Fruit fly (Drosophila melanogaster): ENCODE data around the gene CG43074.

Gene CG43074

dm6 chr3L:3517894-3518293 lies 33.4 kb upstream of the CG43074 start (continued):
- TF ChIP-seq H2.0 (GFP tag; IDR thresholded peaks at IDR 0.05) (peak; percentile 95), slou (GFP tag; optimal IDR thresholded peaks at IDR 0.05) (peak; percentile 23), schlank (tag; optimal IDR thresholded peaks at IDR 0.05) (peak; percentile 70), NK7.1 (GFP tag; optimal IDR thresholded peaks at IDR 0.05) (peak; percentile 81), CG4730 (GFP tag; IDR thresholded peaks at IDR 0.05) (peak; percentile 91), Awh (GFP tag; IDR thresholded peaks at IDR 0.05) (peak; percentile 95), CoRest (tag; optimal IDR thresholded peaks at IDR 0.05) (peak; percentile 92), CG8944 (GFP tag; optimal IDR thresholded peaks at IDR 0.05) (peak; percentile 90), jing (GFP tag; optimal IDR thresholded peaks at IDR 0.05) (peak; percentile 65), CG10979 (tag; optimal IDR thresholded peaks at IDR 0.05) (peak; percentile 83), bowl (GFP tag; IDR thresholded peaks at IDR 0.05) (peak; percentile 89), CG14050 (GFP tag; IDR thresholded peaks at IDR 0.05) (peak; percentile 96), Adf1 (GFP tag; IDR thresholded peaks at IDR 0.05) (peak; percentile 74), Hmr (GFP tag; optimal IDR thresholded peaks at IDR 0.05) (peak; percentile 87), CG8388 (GFP tag; optimal IDR thresholded peaks at IDR 0.05) (peak; percentile 83), insv (GFP tag; optimal IDR thresholded peaks at IDR 0.05) (peak in 1 of 2 experiments; percentile 17), Sry-δ (GFP tag; optimal IDR thresholded peaks at IDR 0.05) (peak; percentile 56), Rx (GFP tag; IDR thresholded peaks at IDR 0.05) (peak; percentile 71), CG34224 (GFP tag; IDR thresholded peaks at IDR 0.05; ENCODE audit: partially characterized antibody) (no peak), CG7556 (GFP tag; optimal IDR thresholded peaks at IDR 0.05) (peak; percentile 90), Oaz (GFP tag; IDR thresholded peaks at IDR 0.05) (peak; percentile 93), CG3838 (GFP tag; optimal IDR thresholded peaks at IDR 0.05) (peak; percentile 63), NFAT (GFP tag; IDR thresholded peaks at IDR 0.05) (peak; percentile 90; the same call in 1 of the 2 replicates), CG16779 (GFP tag; IDR thresholded peaks at IDR 0.05) (peak; percentile 79), caup (GFP tag; optimal IDR thresholded peaks at IDR 0.05; ENCODE audit: severe bottlenecking) (peak; percentile 89), unc-4 (GFP tag; IDR thresholded peaks at IDR 0.05; ENCODE audit: partially characterized antibody) (no peak), Gug (GFP tag; IDR thresholded peaks at IDR 0.05) (peak; percentile 97), CG10565 (GFP tag; optimal IDR thresholded peaks at IDR 0.05) (no peak), MBD-R2 (GFP tag; IDR thresholded peaks at IDR 0.05) (peak; percentile 78), pfk (GFP tag; optimal IDR thresholded peaks at IDR 0.05) (no peak), Ada2b (GFP tag; IDR thresholded peaks at IDR 0.05) (peak; percentile 97), Hr39 (optimal IDR thresholded peaks at IDR 0.05) (no peak), gce (GFP tag; IDR thresholded peaks at IDR 0.05) (peak; percentile 86; the same call in 2 of the 3 replicates), oc (tag; optimal IDR thresholded peaks at IDR 0.05) (peak; percentile 90), zen (tag; optimal IDR thresholded peaks at IDR 0.05) (peak; percentile 71), Side (GFP tag; optimal IDR thresholded peaks at IDR 0.05) (peak; percentile 70), CG11398 (GFP tag; optimal IDR thresholded peaks at IDR 0.05) (peak; percentile 87), D19B (GFP tag; optimal IDR thresholded peaks at IDR 0.05) (peak; percentile 47)

- 0 out of 3 replicates have a peak, but pooled peaks have one; percentile 11 for TF ChIP-seq ci (GFP tag; IDR thresholded peaks at IDR 0.05)
- no peak for TF ChIP-seq eyg (GFP tag; optimal IDR thresholded peaks at IDR 0.05)
- peak in 1 of 2 experiments; percentile 43 for TF ChIP-seq tll (GFP tag; optimal IDR thresholded peaks at IDR 0.05)
- peak; percentile 42 for TF ChIP-seq Adf1 (GFP tag; IDR thresholded peaks at IDR 0.05)
- TF ChIP-seq CG4360 (GFP tag; IDR thresholded peaks at IDR 0.05) = peak; percentile 90
- no peak for TF ChIP-seq HLH4C (GFP tag; IDR thresholded peaks at IDR 0.05; ENCODE audit: partially characterized antibody)
- TF ChIP-seq CG2129 (GFP tag; IDR thresholded peaks at IDR 0.05; ENCODE audit: partially characterized antibody) = no peak
- no peak for TF ChIP-seq bcd (GFP tag; optimal IDR thresholded peaks at IDR 0.05)
- TF ChIP-seq br (optimal IDR thresholded peaks at IDR 0.05) = no peak
- TF ChIP-seq CHES-1-like (GFP tag; optimal IDR thresholded peaks at IDR 0.05) = no peak
- TF ChIP-seq hbn (GFP tag; IDR thresholded peaks at IDR 0.05; ENCODE audit: partially characterized antibody) = no peak
- TF ChIP-seq gcm2 (GFP tag; optimal IDR thresholded peaks at IDR 0.05) = no peak
- no peak for TF ChIP-seq ind (GFP tag; optimal IDR thresholded peaks at IDR 0.05)
- no peak for TF ChIP-seq tio (GFP tag; optimal IDR thresholded peaks at IDR 0.05)
- no peak for TF ChIP-seq Side (GFP tag; optimal IDR thresholded peaks at IDR 0.05)
- no peak for TF ChIP-seq trem (tag; optimal IDR thresholded peaks at IDR 0.05)
- no peak for TF ChIP-seq NFAT (GFP tag; IDR thresholded peaks at IDR 0.05)
- TF ChIP-seq grau (tag; optimal IDR thresholded peaks at IDR 0.05) = no peak
Observed at dm6 chr3L:3516485-3516884, 32.0 kb upstream of the CG43074 start.
